Worm (Caenorhabditis elegans) whole organism, mixed stage, embryonic: ENCODE results near the gene ubc-7.

Experiments
- ceh-43 ChIP-seq: fragments of 200-800 bp; sonication (Bioruptor generic); optimal IDR thresholded peaks from 2 replicates; lab custom pipeline; 2018; ENCODE audit warnings: mild to moderate bottlenecking, missing genetic modification characterization, moderate library complexity, missing compliant biosample characterization
- ceh-83 ChIP-seq: fragments of 200-800 bp; sonication (Bioruptor generic); optimal IDR thresholded peaks from 2 replicates; lab custom pipeline; 2018; ENCODE audit warnings: mild to moderate bottlenecking, missing genetic modification characterization, missing compliant biosample characterization
- ces-1 ChIP-seq: fragments of 150-350 bp; optimal IDR thresholded peaks from 2 replicates; lab custom pipeline; 2014; ENCODE audit warnings: missing biosample characterization, missing genetic modification reagents, missing genetic modification characterization
- cnd-1 ChIP-seq: fragments of 200-800 bp; sonication (Bioruptor generic); optimal IDR thresholded peaks from 2 replicates; lab custom pipeline; 2018; ENCODE audit warnings: mild to moderate bottlenecking, missing genetic modification characterization, missing compliant biosample characterization
- elt-1 ChIP-seq: sonication (generic microtip); optimal IDR thresholded peaks from 2 replicates; lab custom pipeline; 2017; ENCODE audit warnings: missing genetic modification characterization, mild to moderate bottlenecking, missing compliant biosample characterization, antibody characterized with exemption, moderate library complexity, borderline replicate concordance; ENCODE audit not compliant: insufficient read depth
- flh-1 ChIP-seq: fragments of 200-800 bp; sonication (Bioruptor generic); optimal IDR thresholded peaks from 2 replicates; lab custom pipeline; 2018; ENCODE audit warnings: mild to moderate bottlenecking, missing genetic modification characterization, moderate library complexity, missing compliant biosample characterization
- mep-1 ChIP-seq: fragments of 150-350 bp; optimal IDR thresholded peaks from 2 replicates; lab custom pipeline; 2017; ENCODE audit warnings: missing biosample characterization, missing genetic modification reagents, missing genetic modification characterization, inconsistent platforms
- nhr-237 ChIP-seq: fragments of 150-350 bp; optimal IDR thresholded peaks from 2 replicates; lab custom pipeline; 2014; ENCODE audit warnings: missing biosample characterization, missing genetic modification characterization
- nhr-28 ChIP-seq: fragments of 150-350 bp; optimal IDR thresholded peaks from 2 replicates; lab custom pipeline; 2014; ENCODE audit warnings: missing biosample characterization, missing genetic modification characterization
- nhr-76 ChIP-seq: sonication (generic microtip); optimal IDR thresholded peaks from 2 replicates; lab custom pipeline; 2017; ENCODE audit warnings: missing biosample characterization, missing genetic modification characterization
- unc-120 ChIP-seq: sonication (generic microtip); optimal IDR thresholded peaks from 2 replicates; lab custom pipeline; 2017; ENCODE audit warnings: missing genetic modification characterization, missing compliant biosample characterization; ENCODE audit not compliant: poor library complexity, severe bottlenecking
- unc-39 ChIP-seq: fragments of 150-350 bp; optimal IDR thresholded peaks from 2 replicates; lab custom pipeline; 2014; ENCODE audit warnings: missing biosample characterization, missing genetic modification characterization
- ztf-11 ChIP-seq: fragments of 150-350 bp; optimal IDR thresholded peaks from 2 replicates; lab custom pipeline; 2014; ENCODE audit warnings: missing biosample characterization, missing genetic modification characterization

- TF ChIP-seq nhr-237 (tag; lab: Kevin White, UChicago) = peak; percentile 45
- TF ChIP-seq cnd-1 (tag; lab: Kevin White, UChicago) = no peak
- TF ChIP-seq ces-1 = peak; percentile 58
- TF ChIP-seq elt-1 (tag; lab: Kevin White, UChicago) = no peak
- peak; percentile 8 for TF ChIP-seq mep-1 (tag; lab: Kevin White, UChicago)
- TF ChIP-seq ceh-83 (GFP tag; lab: Kevin White, UChicago) = no peak
- TF ChIP-seq nhr-76 (tag; lab: Kevin White, UChicago) = no peak
- no peak for TF ChIP-seq unc-39 (tag; lab: Kevin White, UChicago)
- TF ChIP-seq ceh-43 = no peak
- TF ChIP-seq ztf-11 (tag; lab: Kevin White, UChicago) = no peak
- no peak for TF ChIP-seq nhr-28 (tag; lab: Kevin White, UChicago)
- TF ChIP-seq unc-120 (tag; lab: Kevin White, UChicago) = peak; percentile 96
- peak; percentile 32 for TF ChIP-seq flh-1 (GFP tag; lab: Kevin White, UChicago)
Observed at ce11 chrIII:9619079-9619761, 11.7 kb downstream of the ubc-7 start, which contains the start of gene hlh-11.
